Worm (Caenorhabditis elegans): ENCODE measurements around the gene AH9.4.

- TF ChIP-seq him-1 (tag; optimal IDR thresholded peaks at IDR 0.05): no peak
- TF ChIP-seq dao-5 (tag; optimal IDR thresholded peaks at IDR 0.05): no peak
- TF ChIP-seq W03F9.2 (tag; optimal IDR thresholded peaks at IDR 0.05): no peak
Measured at ce11 chrX:2294198-2294800, 20.2 kb upstream of the AH9.4 start, which contains the start of gene T10H10.2.
